Worm (Caenorhabditis elegans) whole organism, mixed stage, embryonic: ENCODE measurements around the gene sra-27.

Source experiments
- ceh-83 ChIP-seq: fragments of 200-800 bp; sonication (Bioruptor generic); optimal IDR thresholded peaks from 2 replicates; lab custom pipeline; 2018; ENCODE audit warnings: mild to moderate bottlenecking, missing genetic modification characterization, missing compliant biosample characterization
- lin-13 ChIP-seq: fragments of 150-350 bp; optimal IDR thresholded peaks from 2 replicates; lab custom pipeline; 2014; ENCODE audit warnings: missing biosample characterization, missing genetic modification characterization
- nhr-76 ChIP-seq: sonication (generic microtip); optimal IDR thresholded peaks from 2 replicates; lab custom pipeline; 2017; ENCODE audit warnings: missing biosample characterization, missing genetic modification characterization
- pha-4 ChIP-seq: fragments of 150-350 bp; optimal IDR thresholded peaks from 2 replicates; lab custom pipeline; 2018; ENCODE audit warnings: missing biosample characterization, missing genetic modification reagents, missing genetic modification characterization
- unc-62 ChIP-seq: fragments of 150-350 bp; optimal IDR thresholded peaks from 2 replicates; lab custom pipeline; 2014; ENCODE audit warnings: missing biosample characterization, missing genetic modification reagents, missing genetic modification characterization

DNA sequence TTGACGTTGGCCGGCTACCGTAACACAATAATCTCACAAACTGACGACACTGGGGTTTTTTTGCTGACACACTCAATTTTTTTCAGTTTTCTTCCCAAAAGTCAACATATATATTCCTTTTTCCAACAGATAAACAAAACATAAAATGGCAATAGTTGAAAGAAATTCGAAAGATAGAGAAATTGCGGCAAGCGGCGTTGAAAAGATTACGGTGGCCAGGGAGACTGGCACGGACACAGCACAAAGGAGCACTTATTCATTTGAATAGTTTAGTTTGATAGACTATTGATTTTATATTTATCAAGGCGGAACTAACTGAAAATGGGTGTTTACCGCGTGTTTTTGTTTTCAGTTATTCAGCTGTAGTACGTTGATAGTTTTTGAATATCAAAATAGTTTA is 47.5 kb upstream of the sra-27 start, which contains the start of gene toe-2:
- TF ChIP-seq nhr-76 = no peak
- TF ChIP-seq unc-62 (GFP tag; lab: Kevin White, UChicago) = no peak
- no peak for TF ChIP-seq ceh-83 (GFP tag; lab: Kevin White, UChicago)
- TF ChIP-seq lin-13 (tag; lab: Kevin White, UChicago) = no peak
- TF ChIP-seq pha-4 (tag; lab: Kevin White, UChicago) = no peak
